Fruit fly (Drosophila melanogaster) whole organism, embryonic: ENCODE data around the gene CG32225.
A peak's percentile ranks its signal among the peaks of the same experiment; 100 is the strongest.

Source experiments
- ATbp ChIP-seq: fragments of 200-800 bp; sonication (Bioruptor generic); optimal IDR thresholded peaks from 2 replicates; lab custom pipeline; 2017; ENCODE audit warnings: missing biosample characterization, mild to moderate bottlenecking, missing genetic modification characterization, missing genetic modification reagents
- B-H1 ChIP-seq: fragments of 200-800 bp; sonication (Bioruptor generic); IDR thresholded peaks from 3 replicates; pipeline ENCODE4 v1.3.6; 2022; ENCODE audit warnings: missing biosample characterization, missing genetic modification characterization
- CG11093 ChIP-seq: fragments of 200-800 bp; sonication (Bioruptor generic); IDR thresholded peaks from 3 replicates; pipeline ENCODE4 v1.3.6; 2022; ENCODE audit warnings: missing biosample characterization, missing genetic modification characterization
- CG12071 ChIP-seq: fragments of 200-800 bp; sonication (Bioruptor generic); optimal IDR thresholded peaks from 3 replicates; lab custom pipeline; 2018; ENCODE audit warnings: missing biosample characterization, mild to moderate bottlenecking, missing genetic modification characterization
- CG12219 ChIP-seq: fragments of 200-800 bp; sonication (Bioruptor generic); optimal IDR thresholded peaks from 3 replicates; lab custom pipeline; 2018; ENCODE audit warnings: missing biosample characterization, mild to moderate bottlenecking, missing genetic modification characterization
- CG12744 ChIP-seq: fragments of 200-800 bp; sonication (Bioruptor generic); optimal IDR thresholded peaks from 2 replicates; lab custom pipeline; 2016; ENCODE audit warnings: missing biosample characterization, missing genetic modification characterization
- CG13424 ChIP-seq: fragments of 200-800 bp; sonication (Bioruptor generic); optimal IDR thresholded peaks from 2 replicates; lab custom pipeline; 2019; ENCODE audit warnings: missing biosample characterization, mild to moderate bottlenecking, missing genetic modification characterization, moderate library complexity
- CG13775 ChIP-seq: fragments of 200-800 bp; sonication (Bioruptor generic); optimal IDR thresholded peaks from 3 replicates; lab custom pipeline; 2017; ENCODE audit warnings: missing biosample characterization, mild to moderate bottlenecking, missing genetic modification characterization
- CG17912 ChIP-seq: fragments of 200-800 bp; sonication (Bioruptor generic); optimal IDR thresholded peaks from 2 replicates; lab custom pipeline; 2018; ENCODE audit warnings: missing biosample characterization, mild to moderate bottlenecking, missing genetic modification characterization
- CG3847 ChIP-seq: fragments of 200-800 bp; sonication (Bioruptor generic); IDR thresholded peaks from 2 replicates; pipeline ENCODE4 v1.3.6; 2022; ENCODE audit warnings: missing biosample characterization, missing genetic modification characterization
- CG43689 ChIP-seq: fragments of 200-800 bp; sonication (Bioruptor generic); IDR thresholded peaks from 2 replicates; pipeline ENCODE4 v1.3.6; 2022; ENCODE audit warnings: missing biosample characterization, missing genetic modification characterization
- CG4424 ChIP-seq: fragments of 200-800 bp; sonication (Bioruptor generic); optimal IDR thresholded peaks from 3 replicates; lab custom pipeline; 2016; ENCODE audit warnings: missing biosample characterization, missing genetic modification characterization
- CG5180 ChIP-seq: fragments of 200-800 bp; sonication (Bioruptor generic); optimal IDR thresholded peaks from 3 replicates; lab custom pipeline; 2017; ENCODE audit warnings: missing biosample characterization, missing genetic modification characterization, mild to moderate bottlenecking, moderate library complexity, missing genetic modification reagents
- CG5953 ChIP-seq: fragments of 200-800 bp; sonication (Bioruptor generic); IDR thresholded peaks from 2 replicates; pipeline ENCODE4 v1.3.6; 2022; ENCODE audit warnings: missing biosample characterization, missing genetic modification characterization
- CG7839 ChIP-seq: fragments of 200-800 bp; sonication (Bioruptor generic); optimal IDR thresholded peaks from 3 replicates; lab custom pipeline; 2018; ENCODE audit warnings: missing biosample characterization, mild to moderate bottlenecking, missing genetic modification characterization, moderate library complexity
- CG7963 ChIP-seq: fragments of 200-800 bp; sonication (Bioruptor generic); IDR thresholded peaks from 3 replicates; pipeline ENCODE4 v1.3.6; 2022; ENCODE audit warnings: missing biosample characterization, missing genetic modification characterization; ENCODE audit not compliant: partially characterized antibody
- CG8765 ChIP-seq: fragments of 200-800 bp; sonication (Bioruptor generic); IDR thresholded peaks from 2 replicates; pipeline ENCODE4 v1.3.6; 2022; ENCODE audit warnings: missing biosample characterization, missing genetic modification characterization
- CG9797 ChIP-seq: fragments of 200-800 bp; sonication (Bioruptor generic); optimal IDR thresholded peaks from 3 replicates; lab custom pipeline; 2018; ENCODE audit warnings: missing biosample characterization, mild to moderate bottlenecking, missing genetic modification characterization
- Eip74EF ChIP-seq, 2 experiments: fragments of 200-800 bp in 1 of 2; fragments of >200 bp in 1 of 2; sonication (Bioruptor generic) in 1 of 2; optimal IDR thresholded peaks; 2 replicates each; lab custom pipeline; 2017 to 2019; ENCODE audit warnings: missing biosample characterization in 2 of 2, missing genetic modification characterization in 2 of 2, mild to moderate bottlenecking in 1 of 2, moderate library complexity in 1 of 2
- HLH4C ChIP-seq: fragments of 200-800 bp; sonication (Bioruptor generic); IDR thresholded peaks from 3 replicates; pipeline ENCODE4 v1.3.6; 2022; ENCODE audit warnings: missing biosample characterization, missing genetic modification characterization; ENCODE audit not compliant: partially characterized antibody
- Lpt ChIP-seq: fragments of >200 bp; optimal IDR thresholded peaks from 2 replicates; lab custom pipeline; 2018; ENCODE audit warnings: missing biosample characterization, missing genetic modification characterization
- Mes4 ChIP-seq: fragments of 200-800 bp; sonication (Bioruptor generic); optimal IDR thresholded peaks from 2 replicates; lab custom pipeline; 2016; ENCODE audit warnings: missing biosample characterization, missing genetic modification characterization
- NC2α ChIP-seq: fragments of 200-800 bp; sonication (Bioruptor generic); optimal IDR thresholded peaks from 2 replicates; lab custom pipeline; 2016; ENCODE audit warnings: missing biosample characterization, missing genetic modification characterization
- Side ChIP-seq: fragments of 200-800 bp; sonication (Bioruptor generic); optimal IDR thresholded peaks from 2 replicates; lab custom pipeline; 2016; ENCODE audit warnings: missing biosample characterization, missing genetic modification characterization
- Trl ChIP-seq, 3 experiments: fragments of >200 bp in 2 of 3; fragments of 200-800 bp in 1 of 3; sonication (Bioruptor generic) in 1 of 3; optimal IDR thresholded peaks; 2 replicates in 1 of 3; 3 replicates in 2 of 3; lab custom pipeline; 2016 to 2017; ENCODE audit warnings: missing biosample characterization in 1 of 3, missing genetic modification characterization in 1 of 3
- ab ChIP-seq: fragments of 200-800 bp; sonication (Bioruptor generic); optimal IDR thresholded peaks from 2 replicates; lab custom pipeline; 2016; ENCODE audit warnings: missing biosample characterization, missing genetic modification characterization
- al ChIP-seq: fragments of 200-800 bp; sonication (Bioruptor generic); IDR thresholded peaks from 2 replicates; pipeline ENCODE4 v1.3.6; 2022; ENCODE audit warnings: missing biosample characterization, missing genetic modification characterization
- ase ChIP-seq: fragments of 200-800 bp; sonication (Bioruptor generic); IDR thresholded peaks from 3 replicates; pipeline ENCODE4 v1.3.6; 2022; ENCODE audit warnings: missing biosample characterization, missing genetic modification characterization
- bcd ChIP-seq: fragments of 200-800 bp; sonication (Bioruptor generic); optimal IDR thresholded peaks from 2 replicates; lab custom pipeline; 2017; ENCODE audit warnings: missing biosample characterization, mild to moderate bottlenecking, missing genetic modification characterization
- br ChIP-seq: fragments of >200 bp; optimal IDR thresholded peaks from 2 replicates; lab custom pipeline; 2017
- cas ChIP-seq: fragments of 200-800 bp; sonication (Bioruptor generic); IDR thresholded peaks from 2 replicates; pipeline ENCODE4 v1.3.6; 2022; ENCODE audit warnings: missing biosample characterization, missing genetic modification characterization
- caup ChIP-seq: fragments of 200-800 bp; sonication (Bioruptor generic); optimal IDR thresholded peaks from 3 replicates; lab custom pipeline; 2017; ENCODE audit warnings: missing biosample characterization, mild to moderate bottlenecking, missing genetic modification characterization, moderate library complexity; ENCODE audit not compliant: severe bottlenecking
- ci ChIP-seq: fragments of 200-800 bp; sonication (Bioruptor generic); IDR thresholded peaks from 3 replicates; pipeline ENCODE4 v1.3.6; 2022; ENCODE audit warnings: missing biosample characterization, missing genetic modification characterization
- corto ChIP-seq: fragments of 200-800 bp; sonication (Bioruptor generic); optimal IDR thresholded peaks from 2 replicates; lab custom pipeline; 2016; ENCODE audit warnings: missing biosample characterization, mild to moderate bottlenecking, missing genetic modification characterization, moderate library complexity
- dysf ChIP-seq: fragments of 200-800 bp; sonication (Bioruptor generic); IDR thresholded peaks from 3 replicates; pipeline ENCODE4 v1.3.6; 2022; ENCODE audit warnings: missing biosample characterization, missing genetic modification characterization
- exex ChIP-seq: fragments of 200-800 bp; sonication (Bioruptor generic); optimal IDR thresholded peaks from 4 replicates; lab custom pipeline; 2018; ENCODE audit warnings: missing biosample characterization, mild to moderate bottlenecking, missing genetic modification characterization, moderate library complexity
- ftz-f1 ChIP-seq: fragments of 200-800 bp; sonication (Bioruptor generic); optimal IDR thresholded peaks from 2 replicates; lab custom pipeline; 2016; ENCODE audit warnings: missing biosample characterization, missing genetic modification characterization
- hbn ChIP-seq: fragments of 200-800 bp; sonication (Bioruptor generic); IDR thresholded peaks from 2 replicates; pipeline ENCODE4 v1.3.6; 2022; ENCODE audit warnings: missing biosample characterization, missing genetic modification characterization; ENCODE audit not compliant: partially characterized antibody
- klu ChIP-seq: fragments of 200-800 bp; sonication (Bioruptor generic); IDR thresholded peaks from 2 replicates; pipeline ENCODE4 v1.3.6; 2022; ENCODE audit warnings: missing biosample characterization, missing genetic modification characterization
- lov ChIP-seq, 2 experiments: fragments of 200-800 bp in 1 of 2; fragments of >200 bp in 1 of 2; sonication (Bioruptor generic) in 1 of 2; IDR thresholded peaks in 1 of 2; optimal IDR thresholded peaks in 1 of 2; 2 replicates in 1 of 2; 3 replicates in 1 of 2; pipeline versions ENCODE4 v1.3.6 to Lab custom; 2017 to 2022; ENCODE audit warnings: missing biosample characterization in 1 of 2, missing genetic modification characterization in 1 of 2
- mirr ChIP-seq: fragments of 200-800 bp; sonication (Bioruptor generic); optimal IDR thresholded peaks from 3 replicates; lab custom pipeline; 2018; ENCODE audit warnings: missing biosample characterization, mild to moderate bottlenecking, missing genetic modification characterization
- pfk ChIP-seq: fragments of 200-800 bp; sonication (Bioruptor generic); optimal IDR thresholded peaks from 2 replicates; lab custom pipeline; 2018; ENCODE audit warnings: missing biosample characterization, mild to moderate bottlenecking, missing genetic modification characterization, moderate library complexity
- psq ChIP-seq: fragments of 200-800 bp; sonication (Bioruptor generic); optimal IDR thresholded peaks from 2 replicates; lab custom pipeline; 2017; ENCODE audit warnings: missing biosample characterization, missing genetic modification characterization
- rib ChIP-seq: fragments of 200-800 bp; sonication (Bioruptor generic); IDR thresholded peaks from 2 replicates; pipeline ENCODE4 v1.3.6; 2022; ENCODE audit warnings: missing biosample characterization, missing genetic modification characterization
- scrt ChIP-seq: fragments of 200-800 bp; sonication (Bioruptor generic); optimal IDR thresholded peaks from 2 replicates; lab custom pipeline; 2018; ENCODE audit warnings: missing biosample characterization, mild to moderate bottlenecking, missing genetic modification characterization, moderate library complexity
- sisA ChIP-seq: fragments of 200-800 bp; sonication (Bioruptor generic); IDR thresholded peaks from 2 replicates; pipeline ENCODE4 v1.3.6; 2022; ENCODE audit warnings: missing biosample characterization, missing genetic modification characterization
- so ChIP-seq: fragments of 200-800 bp; sonication (Bioruptor generic); IDR thresholded peaks from 3 replicates; pipeline ENCODE4 v1.3.6; 2022; ENCODE audit warnings: missing biosample characterization, missing genetic modification characterization
- stc ChIP-seq: fragments of 200-800 bp; sonication (Bioruptor generic); IDR thresholded peaks from 2 replicates; pipeline ENCODE4 v1.3.6; 2022; ENCODE audit warnings: missing biosample characterization, missing genetic modification characterization
- tll ChIP-seq, 2 experiments: fragments of 200-800 bp in 1 of 2; fragments of >200 bp in 1 of 2; sonication (Bioruptor generic) in 1 of 2; optimal IDR thresholded peaks; 2 replicates each; lab custom pipeline; 2017 to 2019; ENCODE audit warnings: missing biosample characterization in 2 of 2, missing genetic modification characterization in 2 of 2, mild to moderate bottlenecking in 1 of 2, moderate library complexity in 1 of 2
- tna ChIP-seq: fragments of 200-800 bp; sonication (Bioruptor generic); IDR thresholded peaks from 2 replicates; pipeline ENCODE4 v1.3.6; 2022; ENCODE audit warnings: missing biosample characterization, missing genetic modification characterization; ENCODE audit not compliant: partially characterized antibody
- vvl ChIP-seq: fragments of 200-800 bp; sonication (Bioruptor generic); IDR thresholded peaks from 2 replicates; pipeline ENCODE4 v1.3.6; 2022; ENCODE audit warnings: missing biosample characterization, missing genetic modification characterization

CG32225 gene

DNA sequence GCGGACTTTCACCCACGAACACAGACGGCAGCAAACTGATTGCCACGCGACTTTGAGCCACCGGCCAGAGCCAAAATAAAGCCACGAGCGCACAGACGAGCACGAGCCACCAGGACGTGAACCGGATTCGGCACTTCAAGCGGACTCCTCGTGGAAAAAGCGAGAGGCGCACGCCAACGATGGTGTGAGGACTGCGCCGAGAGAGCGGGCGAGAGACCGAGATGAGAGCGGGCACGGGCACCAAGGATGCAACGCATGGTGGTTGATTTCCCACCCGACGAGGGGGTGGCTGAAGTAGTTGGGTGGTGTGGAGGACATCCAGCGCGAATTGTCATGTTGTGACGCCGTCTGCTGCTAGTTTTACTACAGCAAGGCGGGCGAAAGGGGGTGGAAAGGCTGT is 11.0 kb downstream of the CG32225 start, which contains the start of gene gogo (continued):
- TF ChIP-seq scrt (GFP tag; lab: Kevin White, UChicago) (no peak), CG5953 (no peak), HLH4C (GFP tag; lab: Robert Waterston, UW) (no peak), Lpt (GFP tag; lab: Kevin White, UChicago) (no peak), CG12744 (GFP tag; lab: Kevin White, UChicago) (no peak), CG13775 (GFP tag; lab: Kevin White, UChicago) (no peak), ftz-f1 (GFP tag; lab: Kevin White, UChicago) (no peak), CG7839 (no peak), CG4424 (GFP tag; lab: Kevin White, UChicago) (no peak), klu (no peak), corto (GFP tag; lab: Kevin White, UChicago) (no peak), al (GFP tag; lab: Robert Waterston, UW) (no peak), CG7963 (GFP tag; lab: Robert Waterston, UW) (0 out of 3 replicates have a peak, but pooled peaks have one; percentile 27), CG12219 (GFP tag; lab: Kevin White, UChicago) (no peak), rib (GFP tag; lab: Robert Waterston, UW) (no peak), sisA (GFP tag; lab: Robert Waterston, UW) (no peak), NC2α (GFP tag; lab: Kevin White, UChicago) (no peak), CG43689 (GFP tag; lab: Robert Waterston, UW) (no peak), so (GFP tag; lab: Robert Waterston, UW) (no peak), tll (GFP tag; optimal IDR thresholded peaks at IDR 0.05; lab: Kevin White, UChicago) (no peak), psq (GFP tag; lab: Kevin White, UChicago) (no peak), caup (GFP tag; lab: Kevin White, UChicago) (no peak), bcd (no peak), ase (GFP tag; lab: Robert Waterston, UW) (no peak), B-H1 (no peak), vvl (GFP tag; lab: Robert Waterston, UW) (0 out of 2 replicates have a peak, but pooled peaks have one; percentile 21), ab (GFP tag; lab: Kevin White, UChicago) (no peak), tna (no peak), CG11093 (GFP tag; lab: Robert Waterston, UW) (no peak), stc (GFP tag; lab: Robert Waterston, UW) (no peak), dysf (GFP tag; lab: Robert Waterston, UW) (no peak), Eip74EF (GFP tag; optimal IDR thresholded peaks at IDR 0.05; lab: Kevin White, UChicago) (no peak), hbn (GFP tag; lab: Robert Waterston, UW) (no peak), CG17912 (GFP tag; lab: Kevin White, UChicago) (no peak), CG8765 (no peak), CG5180 (no peak), CG9797 (GFP tag; lab: Kevin White, UChicago) (no peak), lov (optimal IDR thresholded peaks at IDR 0.05; lab: Kevin White, UChicago) (no peak), lov (GFP tag; IDR thresholded peaks at IDR 0.05; lab: Robert Waterston, UW) (no peak), Mes4 (no peak), mirr (no peak), exex (no peak), CG12071 (GFP tag; lab: Kevin White, UChicago) (no peak), CG3847 (no peak), Side (GFP tag; lab: Kevin White, UChicago) (no peak), Trl (optimal IDR thresholded peaks at IDR 0.05; lab: Kevin White, UChicago) (peak; percentile 46 to 65), Trl (GFP tag; optimal IDR thresholded peaks at IDR 0.05; lab: Kevin White, UChicago) (no peak), ATbp (GFP tag; lab: Kevin White, UChicago) (no peak), CG13424 (tag; lab: Kevin White, UChicago) (no peak), ci (GFP tag; lab: Robert Waterston, UW) (peak; percentile 57; the same call in 1 of the 3 replicates), cas (GFP tag; lab: Robert Waterston, UW) (no peak), pfk (GFP tag; lab: Kevin White, UChicago) (no peak), br (lab: Kevin White, UChicago) (no peak)
